Fruit fly (Drosophila melanogaster): Measurements from ENCODE around the gene CG11841.

Gene CG11841

dm6 chr3R:29011144-29011543 is 39.7 kb upstream of the CG11841 start:
- TF ChIP-seq Antp (GFP tag; optimal IDR thresholded peaks at IDR 0.05) (no peak), sens (GFP tag) (peak; percentile 32)

dm6 chr3R:29020366-29020765 is 30.5 kb upstream of the CG11841 start, which contains the start of gene wat:
Gene wat, minus strand, starts transcription at chr3R:29020406.
- TF ChIP-seq Adf1 (GFP tag; IDR thresholded peaks at IDR 0.05) (peak; percentile 85), CHES-1-like (GFP tag; optimal IDR thresholded peaks at IDR 0.05) (no peak), B-H2 (GFP tag; optimal IDR thresholded peaks at IDR 0.05) (no peak), chinmo (GFP tag; IDR thresholded peaks at IDR 0.05; ENCODE audit: partially characterized antibody) (0 out of 4 replicates have a peak, but pooled peaks have one; percentile 51), sc (optimal IDR thresholded peaks at IDR 0.05) (no peak), sc (GFP tag; optimal IDR thresholded peaks at IDR 0.05) (no peak), z (GFP tag; IDR thresholded peaks at IDR 0.05) (0 out of 3 replicates have a peak, but pooled peaks have one; percentile 11)

- TF ChIP-seq Pdp1 (GFP tag; optimal IDR thresholded peaks at IDR 0.05) (no peak), B-H1 (GFP tag; IDR thresholded peaks at IDR 0.05) (no peak), CG18011 (GFP tag; optimal IDR thresholded peaks at IDR 0.05) (no peak), Dad (GFP tag; optimal IDR thresholded peaks at IDR 0.05) (no peak), amos (GFP tag; IDR thresholded peaks at IDR 0.05; ENCODE audit: partially characterized antibody) (no peak), CG14014 (GFP tag; IDR thresholded peaks at IDR 0.05) (no peak), emc (GFP tag; optimal IDR thresholded peaks at IDR 0.05) (no peak), Nf-YC (tag; optimal IDR thresholded peaks at IDR 0.05) (no peak), Lhr (GFP tag; optimal IDR thresholded peaks at IDR 0.05) (no peak), CG15011 (GFP tag; optimal IDR thresholded peaks at IDR 0.05) (no peak), hkb (optimal IDR thresholded peaks at IDR 0.05) (no peak), hkb (GFP tag; IDR thresholded peaks at IDR 0.05) (no peak), Tbp (GFP tag; optimal IDR thresholded peaks at IDR 0.05) (no peak)
Measured at dm6 chr3R:29024671-29025070, 26.2 kb upstream of the CG11841 start, which contains the start of gene CG14518. Gene CG14518, plus strand, starts transcription at chr3R:29024971.

- TF ChIP-seq CG2199 (GFP tag; IDR thresholded peaks at IDR 0.05), result peak; percentile 45; the same call in 1 of the 3 replicates
- TF ChIP-seq CG12659 (GFP tag; optimal IDR thresholded peaks at IDR 0.05), result peak; percentile 59
- 0 out of 3 replicates have a peak, but pooled peaks have one; percentile 12 for TF ChIP-seq CG34422 (GFP tag; IDR thresholded peaks at IDR 0.05)
- no peak for TF ChIP-seq mirr (GFP tag; optimal IDR thresholded peaks at IDR 0.05)
- peak; percentile 32 for TF ChIP-seq D (optimal IDR thresholded peaks at IDR 0.05)
- no peak for TF ChIP-seq D (GFP tag; optimal IDR thresholded peaks at IDR 0.05)
- TF ChIP-seq CG17385 (GFP tag; optimal IDR thresholded peaks at IDR 0.05), result no peak
- no peak for TF ChIP-seq unpg (GFP tag; optimal IDR thresholded peaks at IDR 0.05)
- TF ChIP-seq sisA (GFP tag; IDR thresholded peaks at IDR 0.05), result no peak
- peak; percentile 7 for TF ChIP-seq chn (GFP tag; optimal IDR thresholded peaks at IDR 0.05)
- TF ChIP-seq CG16815 (GFP tag; optimal IDR thresholded peaks at IDR 0.05), result no peak
- TF ChIP-seq CG12104 (GFP tag; optimal IDR thresholded peaks at IDR 0.05), result no peak
- no peak for TF ChIP-seq cad (GFP tag; optimal IDR thresholded peaks at IDR 0.05)
- no peak for TF ChIP-seq Hr51 (GFP tag; optimal IDR thresholded peaks at IDR 0.05)
- no peak for TF ChIP-seq CG7745 (tag; optimal IDR thresholded peaks at IDR 0.05)
- TF ChIP-seq CG33557 (GFP tag; optimal IDR thresholded peaks at IDR 0.05), result no peak
- no peak for TF ChIP-seq Taf1 (GFP tag; IDR thresholded peaks at IDR 0.05)
- TF ChIP-seq Dref (GFP tag; IDR thresholded peaks at IDR 0.05), result peak; percentile 89
- no peak for TF ChIP-seq CG11085 (GFP tag; IDR thresholded peaks at IDR 0.05)
- TF ChIP-seq CG17802 (tag; optimal IDR thresholded peaks at IDR 0.05), result no peak
- TF ChIP-seq CG33213 (GFP tag; optimal IDR thresholded peaks at IDR 0.05), result peak; percentile 26
- TF ChIP-seq CG3065 (GFP tag; optimal IDR thresholded peaks at IDR 0.05), result no peak
- peak; percentile 32 for TF ChIP-seq CTCF (GFP tag; optimal IDR thresholded peaks at IDR 0.05)
- TF ChIP-seq CG4820 (GFP tag; optimal IDR thresholded peaks at IDR 0.05), result no peak
- TF ChIP-seq Awh (GFP tag; IDR thresholded peaks at IDR 0.05), result no peak
- TF ChIP-seq CG8281 (tag; optimal IDR thresholded peaks at IDR 0.05), result peak; percentile 10
- TF ChIP-seq bbx (GFP tag; IDR thresholded peaks at IDR 0.05; ENCODE audit: partially characterized antibody), result peak; percentile 98
Measured at dm6 chr3R:29027122-29027521, 23.7 kb upstream of the CG11841 start, which contains the start of the genes eIF4E6 and CG1951. Gene eIF4E6, minus strand, starts transcription at chr3R:29027174. Gene CG1951, plus strand, starts transcription at chr3R:29027236.
